Worm (Caenorhabditis elegans) whole organism, midembryonic: ENCODE measurements around the gene F09E10.7.

ENCODE experiments used
- T22C8.4 ChIP-seq: fragments of 200-800 bp; sonication (Bioruptor generic); IDR thresholded peaks from 2 replicates; pipeline ENCODE4 v1.3.6; 2022; ENCODE audit warnings: missing genetic modification characterization, missing compliant biosample characterization
- cog-1 ChIP-seq: sonication (generic microtip); optimal IDR thresholded peaks from 2 replicates; lab custom pipeline; 2016; ENCODE audit warnings: missing genetic modification characterization, missing compliant biosample characterization
- flt-1 ChIP-seq: fragments of 200-800 bp; sonication (Bioruptor generic); IDR thresholded peaks from 2 replicates; pipeline ENCODE4 v1.3.6; 2022; ENCODE audit warnings: missing genetic modification characterization, missing compliant biosample characterization
- klf-2 ChIP-seq: fragments of 200-800 bp; sonication (Bioruptor generic); conservative IDR thresholded peaks from 2 replicates; pipeline ENCODE4 v1.3.6; 2022; ENCODE audit warnings: missing genetic modification reagents, missing genetic modification characterization, missing compliant biosample characterization
- med-1 ChIP-seq: sonication (generic microtip); optimal IDR thresholded peaks from 2 replicates; lab custom pipeline; 2017; ENCODE audit warnings: missing genetic modification characterization, mild to moderate bottlenecking, missing compliant biosample characterization, antibody characterized with exemption, missing genetic modification reagents; ENCODE audit not compliant: insufficient read depth
- ref-1 ChIP-seq: fragments of 200-800 bp; sonication (Bioruptor generic); conservative IDR thresholded peaks from 2 replicates; pipeline ENCODE4 v1.3.6; 2022; ENCODE audit warnings: missing genetic modification reagents, missing genetic modification characterization, missing compliant biosample characterization
- tab-1 ChIP-seq: fragments of 200-800 bp; sonication (Bioruptor generic); IDR thresholded peaks from 2 replicates; pipeline ENCODE4 v1.3.6; 2022; ENCODE audit warnings: missing genetic modification characterization, missing compliant biosample characterization
- ztf-23 ChIP-seq: fragments of 200-800 bp; sonication (Bioruptor generic); IDR thresholded peaks from 2 replicates; pipeline ENCODE4 v1.3.6; 2022; ENCODE audit warnings: missing genetic modification reagents, missing genetic modification characterization, missing compliant biosample characterization
- ztf-29 ChIP-seq: fragments of 200-800 bp; sonication (Bioruptor generic); IDR thresholded peaks from 2 replicates; pipeline ENCODE4 v1.3.6; 2022; ENCODE audit warnings: missing genetic modification reagents, missing genetic modification characterization, missing compliant biosample characterization

The F09E10.7 gene

DNA sequence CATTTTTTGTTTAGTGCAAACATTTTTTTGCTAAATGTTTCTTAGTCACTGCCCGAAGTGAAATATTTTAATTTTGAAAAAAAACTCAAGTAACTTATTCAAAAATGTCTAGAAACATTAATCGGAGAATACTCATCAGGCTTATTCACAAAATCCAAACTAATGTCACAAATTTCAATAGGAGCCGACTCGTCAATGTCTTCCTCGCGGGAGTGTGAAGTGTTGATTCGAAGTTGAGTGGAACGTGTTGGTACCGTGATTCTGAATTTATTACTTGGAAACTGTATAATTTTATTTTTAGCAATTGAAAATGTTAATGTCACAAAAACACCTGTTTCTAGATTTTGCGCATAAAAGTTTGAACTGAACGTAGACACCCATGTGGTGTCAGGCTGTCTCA, 12.1 kb downstream of the F09E10.7 start:
- TF ChIP-seq ref-1 (GFP tag; lab: Robert Waterston, UW) (no peak), klf-2 (GFP tag; lab: Robert Waterston, UW) (no peak), med-1 (GFP tag; lab: Kevin White, UChicago) (no peak), ztf-23 (GFP tag; lab: Robert Waterston, UW) (no peak), T22C8.4 (GFP tag; lab: Robert Waterston, UW) (no peak), cog-1 (no peak), tab-1 (no peak), ztf-29 (no peak), flt-1 (GFP tag; lab: Robert Waterston, UW) (no peak)

ce11 chrX:1488775-1489174, 12.9 kb downstream of the F09E10.7 start:
- TF ChIP-seq med-1 (GFP tag; lab: Kevin White, UChicago): no peak
- no peak for TF ChIP-seq klf-2 (GFP tag; lab: Robert Waterston, UW)
- no peak for TF ChIP-seq ztf-23 (GFP tag; lab: Robert Waterston, UW)
- no peak for TF ChIP-seq flt-1 (GFP tag; lab: Robert Waterston, UW)
- TF ChIP-seq tab-1: no peak
- TF ChIP-seq cog-1: no peak
- no peak for TF ChIP-seq ztf-29
- no peak for TF ChIP-seq T22C8.4 (GFP tag; lab: Robert Waterston, UW)
- TF ChIP-seq ref-1 (GFP tag; lab: Robert Waterston, UW): no peak

- no peak for TF ChIP-seq ztf-23 (GFP tag; lab: Robert Waterston, UW)
- TF ChIP-seq tab-1: no peak
- TF ChIP-seq flt-1 (GFP tag; lab: Robert Waterston, UW): no peak
- no peak for TF ChIP-seq T22C8.4 (GFP tag; lab: Robert Waterston, UW)
- no peak for TF ChIP-seq ztf-29
- TF ChIP-seq ref-1 (GFP tag; lab: Robert Waterston, UW): no peak
- TF ChIP-seq med-1 (GFP tag; lab: Kevin White, UChicago): no peak
- TF ChIP-seq cog-1: no peak
Observed at ce11 chrX:1487096-1487495, 14.6 kb downstream of the F09E10.7 start.

- TF ChIP-seq ref-1 (GFP tag; lab: Robert Waterston, UW) (no peak), T22C8.4 (GFP tag; lab: Robert Waterston, UW) (peak; percentile 39; the same call in 1 of the 2 replicates)
Observed at ce11 chrX:1486135-1486648, 15.5 kb downstream of the F09E10.7 start, which contains the start of the genes D1005.10 and dhs-25. D1005.10 (minus strand) TSS chrX:1486185. dhs-25 (plus strand) TSS chrX:1486532.

DNA sequence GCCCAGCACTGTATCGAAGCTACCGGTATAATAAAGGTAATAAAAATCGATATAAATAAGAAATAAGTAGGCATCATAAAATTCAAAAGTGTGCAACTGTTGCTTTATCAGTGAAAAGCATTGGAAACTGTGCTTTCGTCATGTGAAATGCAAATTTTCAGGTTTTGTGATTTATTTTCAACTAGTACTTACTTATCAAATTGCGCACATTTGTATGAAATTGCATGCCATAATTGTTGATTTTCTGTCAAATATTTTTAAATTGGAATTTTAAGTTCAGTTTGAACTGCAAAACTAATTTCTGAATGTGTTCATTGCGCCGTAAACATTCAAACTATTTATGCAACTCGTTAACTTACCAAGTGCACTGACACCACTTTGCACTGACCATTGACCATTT, 15.9 kb downstream of the F09E10.7 start, which contains the start of gene D1005.4:
Gene D1005.4, minus strand, starts transcription at position 101 of the 400 bp plus-strand sequence.
- TF ChIP-seq ztf-29: no peak
- no peak for TF ChIP-seq cog-1
- TF ChIP-seq T22C8.4 (GFP tag; lab: Robert Waterston, UW): no peak
- TF ChIP-seq tab-1: no peak
- no peak for TF ChIP-seq ztf-23 (GFP tag; lab: Robert Waterston, UW)
- TF ChIP-seq klf-2 (GFP tag; lab: Robert Waterston, UW): no peak
- no peak for TF ChIP-seq flt-1 (GFP tag; lab: Robert Waterston, UW)
- TF ChIP-seq med-1 (GFP tag; lab: Kevin White, UChicago): no peak
- no peak for TF ChIP-seq ref-1 (GFP tag; lab: Robert Waterston, UW)

DNA sequence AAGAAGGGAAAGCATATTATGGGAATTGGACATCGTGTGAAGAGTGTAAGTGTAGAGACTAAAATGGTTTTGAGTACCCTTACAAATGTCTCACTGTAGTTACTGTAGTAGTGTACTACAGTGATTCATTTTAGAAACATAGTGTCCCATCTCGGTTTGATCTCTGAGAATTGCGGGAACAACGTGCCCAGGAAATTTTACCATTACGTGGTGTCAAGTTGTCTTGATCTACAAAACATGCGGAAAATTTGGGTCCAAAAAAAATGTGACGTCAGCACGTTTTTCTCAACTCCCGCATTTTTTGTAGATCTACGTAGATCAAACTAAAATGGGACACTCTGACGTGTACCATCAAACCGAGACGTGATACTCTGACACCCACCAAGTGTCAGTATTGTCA, 18.4 kb downstream of the F09E10.7 start:
- TF ChIP-seq tab-1 (no peak), ztf-29 (no peak), ztf-23 (GFP tag; lab: Robert Waterston, UW) (no peak), flt-1 (GFP tag; lab: Robert Waterston, UW) (no peak)

DNA sequence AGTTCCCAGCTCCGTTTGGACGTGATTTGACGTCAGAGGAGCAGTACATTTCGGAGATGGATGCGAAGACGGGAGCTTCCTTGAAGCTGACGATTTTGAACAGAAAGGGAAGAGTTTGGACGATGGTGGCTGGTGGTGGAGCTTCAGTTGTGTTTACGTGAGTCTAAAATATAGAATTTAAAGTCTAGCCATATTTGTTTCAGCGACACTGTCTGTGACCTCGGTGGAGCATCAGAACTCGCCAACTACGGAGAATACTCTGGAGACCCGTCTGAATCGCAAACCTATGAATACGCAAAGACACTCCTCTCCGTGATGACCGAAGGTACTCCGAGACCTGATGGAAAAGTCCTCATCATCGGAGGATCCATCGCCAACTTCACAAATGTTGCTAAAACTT, 21.1 kb downstream of the F09E10.7 start:
- TF ChIP-seq klf-2 (GFP tag; lab: Robert Waterston, UW) (no peak), tab-1 (no peak)

DNA sequence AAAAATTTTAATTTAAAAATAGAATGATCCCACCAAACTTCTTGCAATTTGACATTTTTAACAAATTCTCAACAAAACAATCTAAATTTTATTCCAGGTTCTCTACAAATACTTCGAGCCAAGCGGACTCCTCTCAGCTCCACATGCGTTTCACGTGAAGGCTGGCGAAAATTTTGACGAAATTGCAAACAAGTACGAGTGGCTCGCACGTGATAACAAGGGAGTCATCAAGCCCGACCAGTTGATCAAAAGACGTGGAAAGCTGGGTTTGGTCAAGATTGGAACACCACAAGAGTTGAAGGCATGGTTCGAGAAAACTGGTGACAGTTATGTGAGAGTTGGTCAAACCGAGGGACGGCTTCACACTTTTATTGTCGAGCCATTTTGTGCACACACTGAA, 22.0 kb downstream of the F09E10.7 start:
- TF ChIP-seq ref-1 (GFP tag; lab: Robert Waterston, UW) (no peak), T22C8.4 (GFP tag; lab: Robert Waterston, UW) (no peak), med-1 (GFP tag; lab: Kevin White, UChicago) (no peak), ztf-29 (no peak), tab-1 (no peak), cog-1 (no peak)

ce11 chrX:1479190-1479589, 22.5 kb downstream of the F09E10.7 start, which contains the start of gene acly-1:
acly-1 (plus strand) TSS chrX:1479542.
- TF ChIP-seq ref-1 (GFP tag; lab: Robert Waterston, UW): no peak
- no peak for TF ChIP-seq cog-1
- no peak for TF ChIP-seq klf-2 (GFP tag; lab: Robert Waterston, UW)
- TF ChIP-seq tab-1: no peak
- no peak for TF ChIP-seq ztf-29
- TF ChIP-seq T22C8.4 (GFP tag; lab: Robert Waterston, UW): no peak
- no peak for TF ChIP-seq ztf-23 (GFP tag; lab: Robert Waterston, UW)
- no peak for TF ChIP-seq med-1 (GFP tag; lab: Kevin White, UChicago)

ce11 chrX:1478569-1478968, 23.1 kb downstream of the F09E10.7 start:
- TF ChIP-seq ztf-29: no peak
- TF ChIP-seq klf-2 (GFP tag; lab: Robert Waterston, UW): no peak
- no peak for TF ChIP-seq tab-1
- TF ChIP-seq flt-1 (GFP tag; lab: Robert Waterston, UW): no peak
- no peak for TF ChIP-seq T22C8.4 (GFP tag; lab: Robert Waterston, UW)
- TF ChIP-seq cog-1: no peak
- TF ChIP-seq ztf-23 (GFP tag; lab: Robert Waterston, UW): no peak

ce11 chrX:1477932-1478331, 23.7 kb downstream of the F09E10.7 start:
- TF ChIP-seq T22C8.4 (GFP tag; lab: Robert Waterston, UW): no peak
- TF ChIP-seq ref-1 (GFP tag; lab: Robert Waterston, UW): no peak
- no peak for TF ChIP-seq ztf-29
- TF ChIP-seq cog-1: no peak
- no peak for TF ChIP-seq tab-1
- no peak for TF ChIP-seq ztf-23 (GFP tag; lab: Robert Waterston, UW)
- no peak for TF ChIP-seq flt-1 (GFP tag; lab: Robert Waterston, UW)
- TF ChIP-seq med-1 (GFP tag; lab: Kevin White, UChicago): no peak
- no peak for TF ChIP-seq klf-2 (GFP tag; lab: Robert Waterston, UW)
